Fruit fly (Drosophila melanogaster) whole organism, wandering third instar larva: Measurements from ENCODE around the gene CG42709.

ENCODE experiments used
- Dif ChIP-seq: fragments of 200-275, 200-300 bp; sonication (Bioruptor generic); optimal IDR thresholded peaks from 2 replicates; lab custom pipeline; 2018; ENCODE audit warnings: missing biosample characterization, missing genetic modification characterization; ENCODE audit not compliant: partially characterized antibody
- Hr78 ChIP-seq: fragments of >200 bp; optimal IDR thresholded peaks from 2 replicates; lab custom pipeline; 2017; ENCODE audit warnings: missing biosample characterization, missing genetic modification characterization
- Myc ChIP-seq: fragments of >200 bp; optimal IDR thresholded peaks from 2 replicates; lab custom pipeline; 2017
- foxo ChIP-seq, 2 experiments: fragments of 200-800 bp; sonication (Bioruptor generic); optimal IDR thresholded peaks; 2 replicates in 1 of 2; 3 replicates in 1 of 2; lab custom pipeline; 2016 to 2017; ENCODE audit warnings: missing biosample characterization in 2 of 2, missing genetic modification characterization in 2 of 2
- lola ChIP-seq: fragments of >200 bp; optimal IDR thresholded peaks from 2 replicates; lab custom pipeline; 2017; ENCODE audit warnings: missing biosample characterization, missing genetic modification characterization
- tai ChIP-seq: sonication (Bioruptor generic); optimal IDR thresholded peaks from 2 replicates; lab custom pipeline; 2016; ENCODE audit warnings: missing biosample characterization, missing genetic modification characterization
- usp ChIP-seq: fragments of >200 bp; optimal IDR thresholded peaks from 2 replicates; lab custom pipeline; 2017; ENCODE audit warnings: missing biosample characterization, missing genetic modification characterization
- woc ChIP-seq: sonication (Bioruptor generic); optimal IDR thresholded peaks from 2 replicates; lab custom pipeline; 2016; ENCODE audit warnings: missing biosample characterization, mild to moderate bottlenecking, missing genetic modification characterization

dm6 chr3L:12828532-12828931 lies 38.5 kb downstream of the CG42709 start:
- TF ChIP-seq Hr78, result no peak
- no peak for TF ChIP-seq foxo (GFP tag; optimal IDR thresholded peaks at IDR 0.05; lab: Kevin White, UChicago)
- no peak for TF ChIP-seq Myc
- no peak for TF ChIP-seq usp (GFP tag; lab: Kevin White, UChicago)
- no peak for TF ChIP-seq lola (GFP tag; lab: Kevin White, UChicago)
- no peak for TF ChIP-seq tai (GFP tag; lab: Kevin White, UChicago)
- TF ChIP-seq woc (GFP tag; lab: Kevin White, UChicago), result no peak
- no peak for TF ChIP-seq Dif (GFP tag; lab: Kevin White, UChicago)
